Fruit fly (Drosophila melanogaster) whole organism, pupa: ENCODE measurements around the gene Glut1.

Experiments
- CG17806 ChIP-seq: fragments of 200-800 bp; sonication (Bioruptor generic); optimal IDR thresholded peaks from 2 replicates; lab custom pipeline; 2018; ENCODE audit warnings: missing biosample characterization, mild to moderate bottlenecking, missing genetic modification characterization, moderate library complexity
- CG4496 ChIP-seq: fragments of 200-800 bp; sonication (Bioruptor generic); IDR thresholded peaks from 3 replicates; pipeline ENCODE4 v1.3.6; 2022; ENCODE audit warnings: missing biosample characterization, missing genetic modification characterization
- CG8301 ChIP-seq: fragments of 200-800 bp; sonication (Bioruptor generic); optimal IDR thresholded peaks from 2 replicates; lab custom pipeline; 2018; ENCODE audit warnings: missing biosample characterization, mild to moderate bottlenecking, missing genetic modification characterization
- EcR ChIP-seq: fragments of 200-800 bp; sonication (Bioruptor generic); optimal IDR thresholded peaks from 3 replicates; lab custom pipeline; 2019; ENCODE audit warnings: missing biosample characterization, missing genetic modification characterization, mild to moderate bottlenecking, moderate library complexity, missing genetic modification reagents
- Pif1A ChIP-seq: fragments of 200-800 bp; sonication (Bioruptor generic); optimal IDR thresholded peaks from 3 replicates; lab custom pipeline; 2016; ENCODE audit warnings: missing biosample characterization, missing genetic modification characterization

DNA sequence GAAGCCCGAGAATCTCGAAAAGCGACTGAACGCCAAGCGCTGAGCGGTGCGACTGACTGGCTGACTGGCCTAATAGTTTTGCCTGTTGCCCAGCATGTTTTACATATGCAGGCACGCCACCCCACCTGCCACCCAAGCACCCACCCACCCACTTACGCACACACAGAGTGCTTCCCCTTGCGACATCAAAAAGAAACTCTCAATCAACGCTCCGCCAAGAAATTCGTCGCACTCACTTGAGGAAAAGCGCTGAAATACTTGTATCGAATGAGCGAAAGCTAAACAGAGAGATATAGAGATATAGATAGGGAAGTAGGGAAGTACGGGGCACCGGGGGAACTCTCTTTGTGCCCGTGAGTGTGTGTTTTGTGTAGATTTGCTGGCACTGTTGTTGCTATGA, 86.7 kb downstream of the Glut1 start:
- TF ChIP-seq CG4496 (GFP tag; lab: Robert Waterston, UW) = no peak
- no peak for TF ChIP-seq CG17806 (tag; lab: Kevin White, UChicago)
- no peak for TF ChIP-seq Pif1A (GFP tag; lab: Kevin White, UChicago)
- no peak for TF ChIP-seq EcR (GFP tag; lab: Kevin White, UChicago)
- TF ChIP-seq CG8301 = no peak
